Fruit fly (Drosophila melanogaster) whole organism, embryonic: ENCODE measurements around the gene Tango9.

Experiments
- C15 ChIP-seq: fragments of 200-800 bp; sonication (Bioruptor generic); IDR thresholded peaks from 3 replicates; pipeline ENCODE4 v1.3.6; 2022; ENCODE audit warnings: missing biosample characterization, missing genetic modification characterization
- CG1024 ChIP-seq: fragments of 200-800 bp; sonication (Bioruptor generic); IDR thresholded peaks from 2 replicates; pipeline ENCODE4 v1.3.6; 2022; ENCODE audit warnings: missing biosample characterization, missing genetic modification characterization
- CG10366 ChIP-seq: fragments of 200-800 bp; sonication (Bioruptor generic); IDR thresholded peaks from 2 replicates; pipeline ENCODE4 v1.3.6; 2022; ENCODE audit warnings: missing biosample characterization, missing genetic modification characterization
- CG10543 ChIP-seq: fragments of 200-800 bp; sonication (Bioruptor generic); optimal IDR thresholded peaks from 3 replicates; lab custom pipeline; 2017; ENCODE audit warnings: missing biosample characterization, mild to moderate bottlenecking, missing genetic modification characterization, moderate library complexity
- CG12071 ChIP-seq: fragments of 200-800 bp; sonication (Bioruptor generic); optimal IDR thresholded peaks from 3 replicates; lab custom pipeline; 2018; ENCODE audit warnings: missing biosample characterization, mild to moderate bottlenecking, missing genetic modification characterization
- CG12299 ChIP-seq: fragments of 200-800 bp; sonication (Bioruptor generic); optimal IDR thresholded peaks from 2 replicates; lab custom pipeline; 2018; ENCODE audit warnings: missing biosample characterization, mild to moderate bottlenecking, missing genetic modification characterization
- CG12769 ChIP-seq: fragments of 200-800 bp; sonication (Bioruptor generic); optimal IDR thresholded peaks from 2 replicates; lab custom pipeline; 2019; ENCODE audit warnings: missing biosample characterization, mild to moderate bottlenecking, missing genetic modification characterization, moderate library complexity
- CG13894 ChIP-seq: fragments of 200-800 bp; sonication (Bioruptor generic); optimal IDR thresholded peaks from 3 replicates; lab custom pipeline; 2018; ENCODE audit warnings: missing biosample characterization, mild to moderate bottlenecking, missing genetic modification characterization, moderate library complexity
- CG15011 ChIP-seq: fragments of 200-800 bp; sonication (Bioruptor generic); optimal IDR thresholded peaks from 3 replicates; lab custom pipeline; 2018; ENCODE audit warnings: missing biosample characterization, mild to moderate bottlenecking, missing genetic modification characterization
- CG15514 ChIP-seq: fragments of 200-800 bp; sonication (Bioruptor generic); optimal IDR thresholded peaks from 3 replicates; lab custom pipeline; 2017; ENCODE audit warnings: missing biosample characterization, missing genetic modification characterization, mild to moderate bottlenecking, moderate library complexity, missing genetic modification reagents
- CG17568 ChIP-seq: fragments of 200-800 bp; sonication (Bioruptor generic); optimal IDR thresholded peaks from 2 replicates; lab custom pipeline; 2018; ENCODE audit warnings: missing biosample characterization, mild to moderate bottlenecking, missing genetic modification characterization, moderate library complexity
- CG17829 ChIP-seq: fragments of 200-800 bp; optimal IDR thresholded peaks from 2 replicates; lab custom pipeline; 2019; ENCODE audit warnings: missing biosample characterization, mild to moderate bottlenecking, missing genetic modification characterization, moderate library complexity
- CG18476 ChIP-seq: fragments of 200-800 bp; sonication (Bioruptor generic); optimal IDR thresholded peaks from 2 replicates; lab custom pipeline; 2016; ENCODE audit warnings: missing biosample characterization, mild to moderate bottlenecking, missing genetic modification characterization
- CG18764 ChIP-seq: fragments of 200-800 bp; sonication (Bioruptor generic); optimal IDR thresholded peaks from 3 replicates; lab custom pipeline; 2016; ENCODE audit warnings: missing biosample characterization, missing genetic modification characterization
- CG31388 ChIP-seq: fragments of 200-800 bp; sonication (Bioruptor generic); optimal IDR thresholded peaks from 2 replicates; lab custom pipeline; 2016; ENCODE audit warnings: missing biosample characterization, missing genetic modification characterization
- CG4404 ChIP-seq: fragments of 200-800 bp; sonication (Bioruptor generic); IDR thresholded peaks from 2 replicates; pipeline ENCODE4 v1.3.6; 2022; ENCODE audit warnings: missing biosample characterization, missing genetic modification characterization
- CG5245 ChIP-seq: fragments of 200-800 bp; sonication (Bioruptor generic); optimal IDR thresholded peaks from 3 replicates; lab custom pipeline; 2016; ENCODE audit warnings: missing biosample characterization, missing genetic modification characterization
- CG7556 ChIP-seq: fragments of 200-800 bp; sonication (Bioruptor generic); optimal IDR thresholded peaks from 2 replicates; lab custom pipeline; 2017; ENCODE audit warnings: missing biosample characterization, mild to moderate bottlenecking, missing genetic modification characterization
- CG8089 ChIP-seq: fragments of 200-800 bp; sonication (Bioruptor generic); optimal IDR thresholded peaks from 3 replicates; lab custom pipeline; 2016; ENCODE audit warnings: missing biosample characterization, missing genetic modification characterization
- CG8290 ChIP-seq, 3 experiments: fragments of 200-800 bp; sonication (Bioruptor generic); optimal IDR thresholded peaks; 2 replicates each; lab custom pipeline; 2016 to 2019; ENCODE audit warnings: missing biosample characterization in 3 of 3, missing genetic modification characterization in 3 of 3, mild to moderate bottlenecking in 2 of 3, moderate library complexity in 1 of 3
- CG8478 ChIP-seq: fragments of >200 bp; optimal IDR thresholded peaks from 2 replicates; lab custom pipeline; 2018
- CG8924 ChIP-seq: fragments of 200-800 bp; optimal IDR thresholded peaks from 3 replicates; lab custom pipeline; 2019; ENCODE audit warnings: missing biosample characterization, mild to moderate bottlenecking, missing genetic modification characterization, moderate library complexity
- CHES-1-like ChIP-seq: fragments of 200-800 bp; sonication (Bioruptor generic); optimal IDR thresholded peaks from 2 replicates; lab custom pipeline; 2016; ENCODE audit warnings: missing biosample characterization, missing genetic modification characterization
- Deaf1 ChIP-seq: fragments of 200-800 bp; optimal IDR thresholded peaks from 3 replicates; lab custom pipeline; 2019; ENCODE audit warnings: missing biosample characterization, mild to moderate bottlenecking, missing genetic modification characterization, moderate library complexity
- Dek ChIP-seq: fragments of 200-800 bp; sonication (Bioruptor generic); optimal IDR thresholded peaks from 3 replicates; lab custom pipeline; 2019; ENCODE audit warnings: missing biosample characterization, mild to moderate bottlenecking, missing genetic modification characterization, moderate library complexity
- Doc2 ChIP-seq: fragments of 200-800 bp; sonication (Bioruptor generic); IDR thresholded peaks from 2 replicates; pipeline ENCODE4 v1.3.6; 2022; ENCODE audit warnings: missing biosample characterization, missing genetic modification characterization
- Doc3 ChIP-seq: fragments of 200-800 bp; sonication (Bioruptor generic); IDR thresholded peaks from 3 replicates; pipeline ENCODE4 v1.3.6; 2022; ENCODE audit warnings: missing biosample characterization, missing genetic modification characterization; ENCODE audit not compliant: partially characterized antibody
- Kr ChIP-seq: fragments of 200-800 bp; sonication (Bioruptor generic); optimal IDR thresholded peaks from 2 replicates; lab custom pipeline; 2017; ENCODE audit warnings: missing biosample characterization, mild to moderate bottlenecking, missing genetic modification characterization
- Lpt ChIP-seq: fragments of >200 bp; optimal IDR thresholded peaks from 2 replicates; lab custom pipeline; 2018; ENCODE audit warnings: missing biosample characterization, missing genetic modification characterization
- Opbp ChIP-seq: fragments of 200-800 bp; sonication (Bioruptor generic); IDR thresholded peaks from 3 replicates; pipeline ENCODE4 v1.3.6; 2022; ENCODE audit warnings: missing biosample characterization, missing genetic modification characterization; ENCODE audit not compliant: partially characterized antibody
- Ravus ChIP-seq: fragments of 200-800 bp; sonication (Bioruptor generic); IDR thresholded peaks from 2 replicates; pipeline ENCODE4 v1.3.6; 2022; ENCODE audit warnings: missing biosample characterization, missing genetic modification characterization
- Side ChIP-seq: fragments of 200-800 bp; sonication (Bioruptor generic); optimal IDR thresholded peaks from 2 replicates; lab custom pipeline; 2016; ENCODE audit warnings: missing biosample characterization, missing genetic modification characterization
- Sry-δ ChIP-seq: fragments of 200-800 bp; sonication (Bioruptor generic); optimal IDR thresholded peaks from 2 replicates; lab custom pipeline; 2016; ENCODE audit warnings: missing biosample characterization, missing genetic modification characterization
- ab ChIP-seq: fragments of 200-800 bp; sonication (Bioruptor generic); optimal IDR thresholded peaks from 2 replicates; lab custom pipeline; 2016; ENCODE audit warnings: missing biosample characterization, missing genetic modification characterization
- bab2 ChIP-seq: fragments of 200-800 bp; sonication (Bioruptor generic); optimal IDR thresholded peaks from 2 replicates; lab custom pipeline; 2016; ENCODE audit warnings: missing biosample characterization, missing genetic modification characterization
- cad ChIP-seq: fragments of >200 bp; optimal IDR thresholded peaks from 2 replicates; lab custom pipeline; 2017; ENCODE audit warnings: missing biosample characterization, missing genetic modification characterization
- croc ChIP-seq: fragments of 200-800 bp; sonication (Bioruptor generic); conservative IDR thresholded peaks from 3 replicates; pipeline ENCODE4 v1.3.6; 2022; ENCODE audit warnings: missing biosample characterization, missing genetic modification characterization
- da ChIP-seq: fragments of 200-800 bp; sonication (Bioruptor generic); optimal IDR thresholded peaks from 2 replicates; lab custom pipeline; 2016; ENCODE audit warnings: missing biosample characterization, missing genetic modification characterization
- dmrt11E ChIP-seq: fragments of 200-800 bp; sonication (Bioruptor generic); optimal IDR thresholded peaks from 3 replicates; lab custom pipeline; 2018; ENCODE audit warnings: missing biosample characterization, mild to moderate bottlenecking, missing genetic modification characterization, moderate library complexity
- fd64A ChIP-seq: fragments of 200-800 bp; sonication (Bioruptor generic); optimal IDR thresholded peaks from 3 replicates; lab custom pipeline; 2018; ENCODE audit warnings: missing biosample characterization, mild to moderate bottlenecking, missing genetic modification characterization
- gce ChIP-seq: fragments of 200-800 bp; sonication (Bioruptor generic); IDR thresholded peaks from 3 replicates; pipeline ENCODE4 v1.3.6; 2022; ENCODE audit warnings: missing biosample characterization, missing genetic modification characterization
- gcm2 ChIP-seq: fragments of 200-800 bp; sonication (Bioruptor generic); optimal IDR thresholded peaks from 2 replicates; lab custom pipeline; 2016; ENCODE audit warnings: missing biosample characterization, missing genetic modification characterization
- pita ChIP-seq: fragments of 200-800 bp; sonication (Bioruptor generic); optimal IDR thresholded peaks from 2 replicates; lab custom pipeline; 2017; ENCODE audit warnings: missing biosample characterization, mild to moderate bottlenecking, missing genetic modification characterization
- prd ChIP-seq, 3 experiments: fragments of >200 bp in 2 of 3; fragments of 200-800 bp in 1 of 3; sonication (Bioruptor generic) in 1 of 3; optimal IDR thresholded peaks in 2 of 3; IDR thresholded peaks in 1 of 3; 2 replicates in 2 of 3; 3 replicates in 1 of 3; pipeline versions ENCODE4 v1.3.6 to Lab custom; 2017 to 2022; ENCODE audit warnings: missing biosample characterization in 1 of 3, missing genetic modification characterization in 1 of 3
- sisA ChIP-seq: fragments of 200-800 bp; sonication (Bioruptor generic); IDR thresholded peaks from 2 replicates; pipeline ENCODE4 v1.3.6; 2022; ENCODE audit warnings: missing biosample characterization, missing genetic modification characterization
- slp2 ChIP-seq: fragments of 200-800 bp; sonication (Bioruptor generic); optimal IDR thresholded peaks from 2 replicates; lab custom pipeline; 2016; ENCODE audit warnings: missing biosample characterization, missing genetic modification characterization
- trem ChIP-seq: fragments of 200-800 bp; optimal IDR thresholded peaks from 3 replicates; lab custom pipeline; 2019; ENCODE audit warnings: missing biosample characterization, mild to moderate bottlenecking, missing genetic modification characterization, moderate library complexity
- wor ChIP-seq: fragments of 200-800 bp; sonication (Bioruptor generic); IDR thresholded peaks from 2 replicates; pipeline ENCODE4 v1.3.6; 2022; ENCODE audit warnings: missing biosample characterization, missing genetic modification characterization
- z ChIP-seq: fragments of 200-800 bp; sonication (Bioruptor generic); IDR thresholded peaks from 3 replicates; pipeline ENCODE4 v1.3.6; 2022; ENCODE audit warnings: missing biosample characterization, missing genetic modification characterization

Tango9 gene

dm6 chr3R:11947079-11947869, 27.4 kb downstream of the Tango9 start (continued):
- TF ChIP-seq CG8089 (GFP tag; lab: Kevin White, UChicago) (no peak), CG17568 (GFP tag; lab: Kevin White, UChicago) (no peak), CG8924 (tag; lab: Kevin White, UChicago) (no peak), CG5245 (no peak), cad (GFP tag; lab: Kevin White, UChicago) (no peak), Opbp (GFP tag; lab: Robert Waterston, UW) (no peak; the same call in 2 of the 3 replicates), CG18764 (GFP tag; lab: Kevin White, UChicago) (no peak), CG17829 (no peak), Kr (no peak), sisA (GFP tag; lab: Robert Waterston, UW) (peak; percentile 43), Deaf1 (tag; lab: Kevin White, UChicago) (no peak), CG4404 (no peak), z (GFP tag; lab: Robert Waterston, UW) (no peak), Doc3 (GFP tag; lab: Robert Waterston, UW) (no peak), ab (no peak), CG15514 (GFP tag; lab: Kevin White, UChicago) (no peak), wor (GFP tag; lab: Robert Waterston, UW) (no peak), CG10366 (GFP tag; lab: Robert Waterston, UW) (no peak; the same call in 1 of the 2 replicates), C15 (0 out of 3 replicates have a peak, but pooled peaks have one; percentile 5), Doc2 (GFP tag; lab: Robert Waterston, UW) (no peak), CG31388 (no peak), CG12299 (tag; lab: Kevin White, UChicago) (no peak), gcm2 (GFP tag; lab: Kevin White, UChicago) (no peak), CG12769 (tag; lab: Kevin White, UChicago) (peak; percentile 18), CG8478 (lab: Kevin White, UChicago) (no peak), Side (GFP tag; lab: Kevin White, UChicago) (no peak), Lpt (GFP tag; lab: Kevin White, UChicago) (no peak), da (GFP tag; lab: Kevin White, UChicago) (no peak), slp2 (GFP tag; lab: Kevin White, UChicago) (no peak), croc (no peak), prd (optimal IDR thresholded peaks at IDR 0.05; lab: Kevin White, UChicago) (no peak), prd (GFP tag; IDR thresholded peaks at IDR 0.05; lab: Robert Waterston, UW) (peak; percentile 56; the same call in 2 of the 3 replicates), CHES-1-like (GFP tag; lab: Kevin White, UChicago) (no peak), Dek (tag; lab: Kevin White, UChicago) (no peak), CG15011 (GFP tag; lab: Kevin White, UChicago) (no peak), CG13894 (tag; lab: Kevin White, UChicago) (no peak), CG1024 (GFP tag; lab: Robert Waterston, UW) (0 out of 2 replicates have a peak, but pooled peaks have one; percentile 5), CG7556 (GFP tag; lab: Kevin White, UChicago) (no peak), pita (no peak), trem (tag; lab: Kevin White, UChicago) (no peak), Ravus (GFP tag; lab: Robert Waterston, UW) (no peak), gce (GFP tag; lab: Robert Waterston, UW) (no peak), CG8290 (GFP tag; optimal IDR thresholded peaks at IDR 0.05; lab: Kevin White, UChicago) (no peak), CG8290 (tag; optimal IDR thresholded peaks at IDR 0.05; lab: Kevin White, UChicago) (peak in 1 of 2 experiments; percentile 73), dmrt11E (no peak), CG18476 (no peak), fd64A (GFP tag; lab: Kevin White, UChicago) (no peak), Sry-δ (GFP tag; lab: Kevin White, UChicago) (no peak), CG10543 (no peak), bab2 (GFP tag; lab: Kevin White, UChicago) (no peak), CG12071 (no peak)
